Fruit fly (Drosophila melanogaster): Measurements from ENCODE around the gene Esp.
A peak's percentile ranks its signal among the peaks of the same experiment; 100 is the strongest.

Esp gene

DNA sequence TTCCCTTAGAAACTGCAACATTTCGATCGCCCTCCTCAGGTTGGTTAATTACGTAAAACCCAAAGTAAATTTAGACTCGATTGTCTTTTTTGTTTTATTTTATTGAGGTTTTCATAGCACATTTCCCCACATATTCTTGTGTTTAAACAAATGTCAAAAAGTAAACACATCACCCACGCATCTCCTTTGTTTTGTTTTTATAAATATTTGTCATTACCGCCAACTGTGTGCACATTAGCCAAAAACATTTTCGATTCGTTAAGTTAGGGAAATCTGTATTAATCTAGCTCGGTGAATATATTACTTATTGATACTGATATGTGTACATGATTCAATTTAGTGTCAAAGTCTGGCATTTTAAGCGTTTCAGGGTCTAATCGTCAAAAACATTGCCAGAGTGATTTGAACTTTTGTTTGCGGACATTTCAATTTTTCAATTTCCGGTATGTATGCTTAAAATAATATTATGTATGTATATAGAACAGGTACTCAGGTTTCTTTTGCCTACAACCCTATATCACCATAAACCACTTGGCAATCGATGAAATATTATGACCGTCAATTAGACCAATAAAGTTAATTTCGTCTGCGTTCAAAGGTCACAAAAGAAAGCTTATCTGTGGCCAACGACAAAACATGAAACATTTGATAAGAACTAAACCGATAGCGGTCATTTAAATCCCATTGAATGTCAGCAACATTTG, 32.0 kb upstream of the Esp start (continued):
- TF ChIP-seq BtbVII (GFP tag; optimal IDR thresholded peaks at IDR 0.05) (peak; percentile 82), cwo (GFP tag; optimal IDR thresholded peaks at IDR 0.05) (peak; percentile 45), CG11695 (GFP tag; IDR thresholded peaks at IDR 0.05) (0 out of 3 replicates have a peak, but pooled peaks have one; percentile 11), org-1 (GFP tag; optimal IDR thresholded peaks at IDR 0.05) (peak; percentile 41), sens (GFP tag) (peak; percentile 94), slbo (GFP tag; IDR thresholded peaks at IDR 0.05) (no peak), CG10209 (GFP tag; optimal IDR thresholded peaks at IDR 0.05) (peak; percentile 63), CG9817 (tag; optimal IDR thresholded peaks at IDR 0.05) (peak; percentile 9), CG12104 (GFP tag; optimal IDR thresholded peaks at IDR 0.05) (peak; percentile 24), sr (GFP tag; IDR thresholded peaks at IDR 0.05) (peak; percentile 29; the same call in 1 of the 3 replicates), CG9727 (GFP tag; optimal IDR thresholded peaks at IDR 0.05) (peak; percentile 47), CG6683 (GFP tag; optimal IDR thresholded peaks at IDR 0.05) (peak; percentile 43), CG5180 (GFP tag; optimal IDR thresholded peaks at IDR 0.05) (no peak), Drgx (GFP tag; IDR thresholded peaks at IDR 0.05) (no peak), CG17359 (tag; optimal IDR thresholded peaks at IDR 0.05) (peak; percentile 65), bigmax (GFP tag; optimal IDR thresholded peaks at IDR 0.05) (peak; percentile 12), Awh (GFP tag; IDR thresholded peaks at IDR 0.05) (no peak), ewg (GFP tag; optimal IDR thresholded peaks at IDR 0.05) (no peak), HmgZ (tag; optimal IDR thresholded peaks at IDR 0.05) (peak; percentile 26), CG31388 (GFP tag; optimal IDR thresholded peaks at IDR 0.05) (no peak), CG10979 (tag; optimal IDR thresholded peaks at IDR 0.05) (peak; percentile 13), ttk (GFP tag; IDR thresholded peaks at IDR 0.05) (no peak), Dek (tag; optimal IDR thresholded peaks at IDR 0.05) (peak; percentile 16), CG8924 (tag; optimal IDR thresholded peaks at IDR 0.05) (peak; percentile 16), zfh1 (GFP tag; IDR thresholded peaks at IDR 0.05) (no peak), Vsx1 (GFP tag; optimal IDR thresholded peaks at IDR 0.05) (peak; percentile 67), CG12155 (GFP tag; optimal IDR thresholded peaks at IDR 0.05) (no peak), ATbp (GFP tag; optimal IDR thresholded peaks at IDR 0.05) (peak; percentile 84), CG9437 (GFP tag; optimal IDR thresholded peaks at IDR 0.05) (no peak), CG10654 (GFP tag; optimal IDR thresholded peaks at IDR 0.05) (no peak), chif (GFP tag; optimal IDR thresholded peaks at IDR 0.05) (peak in 1 of 2 experiments; percentile 14)

dm6 chr3R:24810844-24811625, 30.7 kb upstream of the Esp start:
- peak; percentile 89 for TF ChIP-seq Taf1 (GFP tag; IDR thresholded peaks at IDR 0.05)
- TF ChIP-seq kay (GFP tag; optimal IDR thresholded peaks at IDR 0.05) = peak; percentile 73
- TF ChIP-seq HLH54F (GFP tag; optimal IDR thresholded peaks at IDR 0.05) = peak; percentile 92
- TF ChIP-seq CG12744 (GFP tag; optimal IDR thresholded peaks at IDR 0.05) = peak; percentile 82
- TF ChIP-seq Mes4 (GFP tag; optimal IDR thresholded peaks at IDR 0.05) = peak; percentile 77
- TF ChIP-seq so (GFP tag; IDR thresholded peaks at IDR 0.05) = peak; percentile 88
- peak; percentile 80 for TF ChIP-seq tup (GFP tag; optimal IDR thresholded peaks at IDR 0.05)
- TF ChIP-seq repo (GFP tag; optimal IDR thresholded peaks at IDR 0.05) = peak; percentile 78
- TF ChIP-seq Stat92E (GFP tag; optimal IDR thresholded peaks at IDR 0.05) = peak in 1 of 3 experiments; percentile 6
- no peak for TF ChIP-seq CG16813 (GFP tag; IDR thresholded peaks at IDR 0.05; ENCODE audit: partially characterized antibody)
- TF ChIP-seq CG16779 (GFP tag; IDR thresholded peaks at IDR 0.05) = peak; percentile 78
- TF ChIP-seq CG11504 (tag; optimal IDR thresholded peaks at IDR 0.05) = peak; percentile 91
- TF ChIP-seq CG11456 (GFP tag; IDR thresholded peaks at IDR 0.05) = peak; percentile 92
- TF ChIP-seq CG10959 (GFP tag; IDR thresholded peaks at IDR 0.05) = peak; percentile 58; the same call in 1 of the 2 replicates
- peak; percentile 90 for TF ChIP-seq NFAT (GFP tag; IDR thresholded peaks at IDR 0.05)
- peak; percentile 7 for TF ChIP-seq HmgD (GFP tag; optimal IDR thresholded peaks at IDR 0.05)
- TF ChIP-seq cas (GFP tag; IDR thresholded peaks at IDR 0.05) = peak; percentile 62
- TF ChIP-seq Lim3 (GFP tag; IDR thresholded peaks at IDR 0.05) = peak; percentile 47; the same call in 1 of the 2 replicates
